Fruit fly (Drosophila melanogaster) whole organism, adult: ENCODE results near the gene slp1.

Source experiments
- CG12768 ChIP-seq: fragments of 200-800 bp; sonication (Bioruptor generic); optimal IDR thresholded peaks from 2 replicates; lab custom pipeline; 2017; ENCODE audit warnings: missing biosample characterization, missing genetic modification characterization, mild to moderate bottlenecking, moderate library complexity, missing genetic modification reagents
- CG5204 ChIP-seq: fragments of 200-800 bp; sonication (Bioruptor generic); optimal IDR thresholded peaks from 2 replicates; lab custom pipeline; 2016; ENCODE audit warnings: missing biosample characterization, missing genetic modification characterization
- CG7045 ChIP-seq: fragments of 200-800 bp; sonication (Bioruptor generic); optimal IDR thresholded peaks from 2 replicates; lab custom pipeline; 2017; ENCODE audit warnings: missing biosample characterization, mild to moderate bottlenecking, missing genetic modification characterization
- Clk ChIP-seq: fragments of 200-800 bp; sonication (Bioruptor generic); optimal IDR thresholded peaks from 2 replicates; lab custom pipeline; 2017; ENCODE audit warnings: missing biosample characterization, missing genetic modification characterization
- Crg-1 ChIP-seq: fragments of 200-800 bp; sonication (Bioruptor generic); optimal IDR thresholded peaks from 2 replicates; lab custom pipeline; 2016; ENCODE audit warnings: missing biosample characterization, missing genetic modification characterization
- Mnt ChIP-seq: fragments of 200-800 bp; sonication (Bioruptor generic); optimal IDR thresholded peaks from 2 replicates; lab custom pipeline; 2016; ENCODE audit warnings: missing biosample characterization, mild to moderate bottlenecking, missing genetic modification characterization
- bab1 ChIP-seq: fragments of 200-800 bp; sonication (Bioruptor generic); optimal IDR thresholded peaks from 3 replicates; lab custom pipeline; 2019; ENCODE audit warnings: missing biosample characterization, mild to moderate bottlenecking, missing genetic modification characterization, moderate library complexity
- cic ChIP-seq: fragments of 200-800 bp; sonication (Bioruptor generic); optimal IDR thresholded peaks from 2 replicates; lab custom pipeline; 2017; ENCODE audit warnings: missing biosample characterization, mild to moderate bottlenecking, missing genetic modification characterization, moderate library complexity
- ovo ChIP-seq: fragments of 200-800 bp; sonication (Bioruptor generic); optimal IDR thresholded peaks from 2 replicates; lab custom pipeline; 2016; ENCODE audit warnings: missing biosample characterization, missing genetic modification characterization
- tj ChIP-seq: fragments of 200-800 bp; sonication (Bioruptor generic); optimal IDR thresholded peaks from 3 replicates; lab custom pipeline; 2017; ENCODE audit warnings: missing biosample characterization, mild to moderate bottlenecking, missing genetic modification characterization, moderate library complexity
- toe ChIP-seq: fragments of 200-800 bp; sonication (Bioruptor generic); optimal IDR thresholded peaks from 2 replicates; lab custom pipeline; 2016; ENCODE audit warnings: missing biosample characterization, missing genetic modification characterization

dm6 chr2L:3780587-3780986, 44.9 kb upstream of the slp1 start:
- no peak for TF ChIP-seq toe (GFP tag; lab: Kevin White, UChicago)
- TF ChIP-seq bab1 (GFP tag; lab: Kevin White, UChicago) = no peak
- TF ChIP-seq CG7045 (GFP tag; lab: Kevin White, UChicago) = no peak
- no peak for TF ChIP-seq Crg-1
- no peak for TF ChIP-seq Mnt (GFP tag; lab: Kevin White, UChicago)
- TF ChIP-seq CG12768 = no peak
- no peak for TF ChIP-seq tj (GFP tag; lab: Kevin White, UChicago)
- no peak for TF ChIP-seq CG5204
- TF ChIP-seq cic (GFP tag; lab: Kevin White, UChicago) = no peak
- no peak for TF ChIP-seq Clk
- TF ChIP-seq ovo (GFP tag; lab: Kevin White, UChicago) = no peak
